Worm (Caenorhabditis elegans): ENCODE measurements around the gene doxa-1.

ce11 chrIII:8622435-8622834 lies 41.5 kb downstream of the doxa-1 start, which contains the start of gene ceh-16:
- no peak for TF ChIP-seq T22C8.4 (GFP tag; IDR thresholded peaks at IDR 0.05)
- no peak for TF ChIP-seq ztf-23 (GFP tag; IDR thresholded peaks at IDR 0.05)
